Worm (Caenorhabditis elegans) whole organism, late embryonic: Measurements from ENCODE around the gene gpx-2.

ENCODE experiments used
- C38D4.7 ChIP-seq: fragments of 200-800 bp; sonication (Bioruptor generic); optimal IDR thresholded peaks from 2 replicates; lab custom pipeline; 2018; ENCODE audit warnings: mild to moderate bottlenecking, missing genetic modification characterization, moderate library complexity, missing compliant biosample characterization
- ama-1 ChIP-seq: fragments of 150-350 bp; optimal IDR thresholded peaks from 2 replicates; lab custom pipeline; 2014
- ceh-24 ChIP-seq: sonication (generic microtip); optimal IDR thresholded peaks from 2 replicates; lab custom pipeline; 2016; ENCODE audit warnings: mild to moderate bottlenecking, missing genetic modification characterization, missing compliant biosample characterization
- ets-4 ChIP-seq: sonication (generic microtip); optimal IDR thresholded peaks from 2 replicates; lab custom pipeline; 2016; ENCODE audit warnings: missing genetic modification characterization, missing compliant biosample characterization
- nfya-1 ChIP-seq: sonication (generic microtip); optimal IDR thresholded peaks from 2 replicates; lab custom pipeline; 2017; ENCODE audit warnings: missing genetic modification characterization, mild to moderate bottlenecking, missing compliant biosample characterization, antibody characterized with exemption, moderate library complexity
- nhr-11 ChIP-seq: fragments of 150-350 bp; optimal IDR thresholded peaks from 2 replicates; lab custom pipeline; 2014; ENCODE audit warnings: missing biosample characterization, missing genetic modification characterization
- pha-4 ChIP-seq: fragments of 150-350 bp; optimal IDR thresholded peaks from 2 replicates; lab custom pipeline; 2018; ENCODE audit warnings: missing biosample characterization, missing genetic modification reagents, missing genetic modification characterization
- ref-2 ChIP-seq: sonication (generic microtip); optimal IDR thresholded peaks from 2 replicates; lab custom pipeline; 2016; ENCODE audit warnings: missing genetic modification characterization, missing compliant biosample characterization
- sox-4 ChIP-seq: sonication (generic microtip); optimal IDR thresholded peaks from 2 replicates; lab custom pipeline; 2017; ENCODE audit warnings: mild to moderate bottlenecking, missing genetic modification characterization, inconsistent platforms, missing compliant biosample characterization

DNA sequence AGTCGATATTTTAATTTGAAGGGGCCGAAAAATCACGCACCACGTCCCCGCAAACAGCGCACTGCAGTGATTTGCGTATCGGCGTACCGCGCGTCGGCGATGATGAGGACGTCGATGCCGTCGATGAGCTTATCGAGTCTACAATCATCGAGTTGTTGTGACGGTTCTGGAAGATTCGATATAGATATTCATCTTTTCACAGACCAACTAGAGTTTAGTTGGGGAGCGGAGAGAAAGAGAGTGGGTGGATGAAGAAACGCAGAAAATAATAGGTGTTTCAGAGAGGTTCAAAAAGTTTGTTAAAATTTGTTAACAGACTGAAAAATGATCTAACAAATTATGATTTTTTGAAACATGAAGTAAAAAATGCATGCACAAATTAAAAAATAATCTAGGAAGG is 48.2 kb upstream of the gpx-2 start, which contains the start of gene nhr-61:
- TF ChIP-seq ref-2 (no peak), pha-4 (no peak), sox-4 (tag; lab: Kevin White, UChicago) (no peak), nhr-11 (tag; lab: Kevin White, UChicago) (no peak), ceh-24 (tag; lab: Kevin White, UChicago) (no peak), ets-4 (tag; lab: Kevin White, UChicago) (no peak), ama-1 (lab: Kevin White, UChicago) (no peak), nfya-1 (tag; lab: Kevin White, UChicago) (no peak), C38D4.7 (GFP tag; lab: Kevin White, UChicago) (no peak)
